Worm (Caenorhabditis elegans) whole organism, L1 larva: Measurements from ENCODE around the gene srh-116.

ENCODE experiments used
- F16B12.6 ChIP-seq: fragments of 150-350 bp; optimal IDR thresholded peaks from 2 replicates; lab custom pipeline; 2014; ENCODE audit warnings: missing biosample characterization, missing genetic modification characterization
- alr-1 ChIP-seq: fragments of 200-800 bp; sonication (Bioruptor generic); optimal IDR thresholded peaks from 2 replicates; lab custom pipeline; 2018; ENCODE audit warnings: borderline replicate concordance, mild to moderate bottlenecking, missing genetic modification characterization, missing compliant biosample characterization
- aly-2 ChIP-seq: fragments of 150-350 bp; optimal IDR thresholded peaks from 2 replicates; lab custom pipeline; 2014; ENCODE audit warnings: missing biosample characterization, missing genetic modification characterization
- ama-1 ChIP-seq: fragments of 150-350 bp; optimal IDR thresholded peaks from 2 replicates; lab custom pipeline; 2014
- ceh-63 ChIP-seq: fragments of 200-800 bp; sonication (Bioruptor generic); optimal IDR thresholded peaks from 2 replicates; lab custom pipeline; 2018; ENCODE audit warnings: mild to moderate bottlenecking, missing genetic modification characterization, missing compliant biosample characterization
- ceh-8 ChIP-seq: fragments of 200-800 bp; sonication (Bioruptor generic); optimal IDR thresholded peaks from 2 replicates; lab custom pipeline; 2018; ENCODE audit warnings: mild to moderate bottlenecking, missing genetic modification characterization, moderate library complexity, missing compliant biosample characterization
- ces-1 ChIP-seq: fragments of 150-350 bp; optimal IDR thresholded peaks from 2 replicates; lab custom pipeline; 2014; ENCODE audit warnings: missing biosample characterization, missing genetic modification reagents, missing genetic modification characterization
- dpl-1 ChIP-seq, 3 experiments: fragments of 150-350 bp in 2 of 3; sonication (generic microtip) in 1 of 3; optimal IDR thresholded peaks; 2 replicates each; lab custom pipeline; 2014 to 2017; ENCODE audit warnings: missing biosample characterization in 3 of 3, missing genetic modification characterization in 3 of 3, missing genetic modification reagents in 3 of 3
- efl-1 ChIP-seq, 4 experiments: fragments of 150-350 bp; optimal IDR thresholded peaks in 3 of 4; peaks in 1 of 4; 1 replicate in 1 of 4; 2 replicates in 3 of 4; lab custom pipeline; 2014; ENCODE audit warnings: missing biosample characterization in 2 of 4, missing genetic modification characterization in 2 of 4, missing genetic modification reagents in 2 of 4
- egl-13 ChIP-seq: sonication (generic microtip); optimal IDR thresholded peaks from 2 replicates; lab custom pipeline; 2016; ENCODE audit warnings: missing genotype, missing genetic modification reagents, missing genetic modification characterization, missing compliant biosample characterization
- elt-2 ChIP-seq: sonication (generic microtip); optimal IDR thresholded peaks from 2 replicates; lab custom pipeline; 2016; ENCODE audit warnings: missing genetic modification characterization, mild to moderate bottlenecking, inconsistent platforms, missing compliant biosample characterization, missing genetic modification reagents
- elt-3 ChIP-seq, 6 experiments: fragments of 150-350 bp in 1 of 6; sonication (generic microtip); optimal IDR thresholded peaks; 2 replicates each; lab custom pipeline; 2017 to 2018; ENCODE audit warnings: missing biosample characterization in 6 of 6, missing genetic modification characterization in 6 of 6, inconsistent platforms in 1 of 6
- fkh-10 ChIP-seq: sonication (generic microtip); optimal IDR thresholded peaks from 2 replicates; lab custom pipeline; 2017; ENCODE audit warnings: missing biosample characterization, missing genetic modification reagents, missing genetic modification characterization
- fkh-4 ChIP-seq: sonication (generic microtip); optimal IDR thresholded peaks from 2 replicates; lab custom pipeline; 2016; ENCODE audit warnings: missing compliant biosample characterization, missing genetic modification characterization, borderline replicate concordance
- fos-1 ChIP-seq: fragments of 150-350 bp; optimal IDR thresholded peaks from 2 replicates; lab custom pipeline; 2014; ENCODE audit warnings: missing biosample characterization, missing genetic modification characterization
- hlh-17 ChIP-seq: fragments of 200-800 bp; sonication (Bioruptor generic); optimal IDR thresholded peaks from 2 replicates; lab custom pipeline; 2018; ENCODE audit warnings: missing genetic modification characterization, mild to moderate bottlenecking, missing compliant biosample characterization, moderate library complexity, borderline replicate concordance
- hlh-4 ChIP-seq: sonication (generic microtip); optimal IDR thresholded peaks from 2 replicates; lab custom pipeline; 2016; ENCODE audit warnings: mild to moderate bottlenecking, missing genetic modification characterization, missing compliant biosample characterization
- hpl-2 ChIP-seq: fragments of 150-350 bp; optimal IDR thresholded peaks from 2 replicates; lab custom pipeline; 2014; ENCODE audit warnings: missing biosample characterization, missing genetic modification reagents, missing genetic modification characterization
- jun-1 ChIP-seq: fragments of 150-350 bp; optimal IDR thresholded peaks from 2 replicates; lab custom pipeline; 2014; ENCODE audit warnings: missing biosample characterization, missing genetic modification reagents, missing genetic modification characterization
- lin-13 ChIP-seq: fragments of 150-350 bp; optimal IDR thresholded peaks from 2 replicates; lab custom pipeline; 2014; ENCODE audit warnings: missing biosample characterization, missing genetic modification reagents, missing genetic modification characterization
- lin-15B ChIP-seq: fragments of 150-350 bp; sonication (generic microtip); optimal IDR thresholded peaks from 3 replicates; lab custom pipeline; 2014; ENCODE audit warnings: missing biosample characterization, missing genetic modification characterization
- lin-39 ChIP-seq: fragments of 150-350 bp; optimal IDR thresholded peaks from 2 replicates; lab custom pipeline; 2014; ENCODE audit warnings: missing biosample characterization, missing genetic modification reagents, missing genetic modification characterization
- nhr-28 ChIP-seq: fragments of 150-350 bp; optimal IDR thresholded peaks from 2 replicates; lab custom pipeline; 2014; ENCODE audit warnings: missing biosample characterization, missing genetic modification characterization
- nhr-47 ChIP-seq: sonication (generic microtip); optimal IDR thresholded peaks from 2 replicates; lab custom pipeline; 2016; ENCODE audit warnings: mild to moderate bottlenecking, missing genetic modification characterization, moderate library complexity, missing compliant biosample characterization
- nhr-76 ChIP-seq: sonication (generic microtip); optimal IDR thresholded peaks from 2 replicates; lab custom pipeline; 2017; ENCODE audit warnings: missing biosample characterization, missing genetic modification characterization
- nhr-84 ChIP-seq: sonication (generic microtip); optimal IDR thresholded peaks from 2 replicates; lab custom pipeline; 2017; ENCODE audit warnings: missing biosample characterization, missing genetic modification characterization
- nhr-90 ChIP-seq: sonication (generic microtip); optimal IDR thresholded peaks from 2 replicates; lab custom pipeline; 2016; ENCODE audit warnings: mild to moderate bottlenecking, missing genetic modification characterization, missing compliant biosample characterization; ENCODE audit not compliant: poor library complexity
- rnt-1 ChIP-seq: sonication (generic microtip); optimal IDR thresholded peaks from 2 replicates; lab custom pipeline; 2016; ENCODE audit warnings: mild to moderate bottlenecking, missing genetic modification characterization, moderate library complexity, missing compliant biosample characterization
- skn-1 ChIP-seq: fragments of 150-350 bp; optimal IDR thresholded peaks from 2 replicates; lab custom pipeline; 2014; ENCODE audit warnings: missing biosample characterization, missing genetic modification characterization
- snpc-4 ChIP-seq: fragments of 150-350 bp; optimal IDR thresholded peaks from 2 replicates; lab custom pipeline; 2014; ENCODE audit warnings: missing biosample characterization, missing genetic modification characterization
- sptf-1 ChIP-seq: fragments of 150-350 bp; optimal IDR thresholded peaks from 2 replicates; lab custom pipeline; 2014; ENCODE audit warnings: missing biosample characterization, missing genetic modification characterization
- tlp-1 ChIP-seq: fragments of 150-350 bp; optimal IDR thresholded peaks from 2 replicates; lab custom pipeline; 2014; ENCODE audit warnings: missing biosample characterization, missing genetic modification characterization
- unc-130 ChIP-seq: fragments of 150-350 bp; optimal IDR thresholded peaks from 2 replicates; lab custom pipeline; 2017; ENCODE audit warnings: missing biosample characterization, missing genetic modification characterization, inconsistent platforms
- unc-30 ChIP-seq: sonication (generic microtip); optimal IDR thresholded peaks from 2 replicates; lab custom pipeline; 2017; ENCODE audit warnings: missing biosample characterization, missing genetic modification characterization
- unc-98 ChIP-seq: fragments of 200-800 bp; sonication (Bioruptor generic); IDR thresholded peaks from 2 replicates; pipeline ENCODE4 v1.3.6; 2022; ENCODE audit warnings: missing genetic modification characterization, missing compliant biosample characterization
- ztf-4 ChIP-seq: fragments of 150-350 bp; optimal IDR thresholded peaks from 2 replicates; lab custom pipeline; 2014; ENCODE audit warnings: missing biosample characterization, missing genetic modification characterization

The srh-116 gene

ce11 chrV:17232403-17232802, 22.5 kb downstream of the srh-116 start:
- TF ChIP-seq ceh-8 (GFP tag; lab: Kevin White, UChicago): no peak
- TF ChIP-seq hlh-4: no peak
- TF ChIP-seq alr-1 (tag; lab: Kevin White, UChicago): no peak
- no peak for TF ChIP-seq unc-30 (tag; lab: Kevin White, UChicago)
- TF ChIP-seq lin-13 (GFP tag; lab: Kevin White, UChicago): no peak
- no peak for TF ChIP-seq ztf-4
- TF ChIP-seq rnt-1 (tag; lab: Kevin White, UChicago): no peak
- TF ChIP-seq nhr-76 (tag; lab: Kevin White, UChicago): no peak

ce11 chrV:17226119-17226518, 28.8 kb downstream of the srh-116 start, which contains the start of gene srh-112:
Gene srh-112, minus strand, starts transcription at chrV:17226219.
- TF ChIP-seq fos-1 (tag; lab: Kevin White, UChicago) (no peak), dpl-1 (GFP tag; optimal IDR thresholded peaks at IDR 0.05; lab: Kevin White, UChicago) (no peak), lin-39 (no peak), F16B12.6 (no peak), elt-2 (no peak)

ce11 chrV:17225389-17225788, 29.5 kb downstream of the srh-116 start, which contains the start of gene scl-25:
Gene scl-25, plus strand, starts transcription at chrV:17225689.
- TF ChIP-seq efl-1 (optimal IDR thresholded peaks at IDR 0.05; lab: Kevin White, UChicago) (no peak), efl-1 (GFP tag; optimal IDR thresholded peaks at IDR 0.05 in 1 of 2; lab: Kevin White, UChicago) (peak in 1 of 2 experiments; percentile 68), ama-1 (lab: Kevin White, UChicago) (no peak), fkh-10 (no peak), aly-2 (tag; lab: Kevin White, UChicago) (no peak)

ce11 chrV:17223305-17223704, 31.6 kb downstream of the srh-116 start, which contains the start of gene srh-252:
Gene srh-252, minus strand, starts transcription at chrV:17223405.
- no peak for TF ChIP-seq jun-1 (tag; lab: Kevin White, UChicago)

- TF ChIP-seq skn-1 (no peak), egl-13 (tag; lab: Kevin White, UChicago) (no peak), lin-39 (no peak), sptf-1 (tag; lab: Kevin White, UChicago) (no peak)
- TF ChIP-seq, all 84 proteins: peak for 0
These were observed 34.6 kb downstream of the srh-116 start, which contains the start of gene srh-109 for ce11 chrV:17220345-17220744. Gene srh-109, minus strand, starts transcription at chrV:17220445.

ce11 chrV:17217690-17218089, 37.2 kb downstream of the srh-116 start, which contains the start of gene srbc-62:
Gene srbc-62, plus strand, starts transcription at chrV:17217990.
- no peak for TF ChIP-seq rnt-1 (tag; lab: Kevin White, UChicago)
- no peak for TF ChIP-seq nhr-90 (tag; lab: Kevin White, UChicago)
- TF ChIP-seq unc-130 (tag; lab: Kevin White, UChicago): no peak
- TF ChIP-seq nhr-28 (tag; lab: Kevin White, UChicago): no peak
- TF ChIP-seq dpl-1 (GFP tag; optimal IDR thresholded peaks at IDR 0.05; lab: Kevin White, UChicago): no peak
- no peak for TF ChIP-seq fos-1 (tag; lab: Kevin White, UChicago)
- TF ChIP-seq unc-98 (GFP tag; lab: Robert Waterston, UW): no peak
- TF ChIP-seq ceh-63 (GFP tag; lab: Kevin White, UChicago): no peak
- no peak for TF ChIP-seq fkh-4 (tag; lab: Kevin White, UChicago)
- no peak for TF ChIP-seq tlp-1 (tag; lab: Kevin White, UChicago)
- TF ChIP-seq nhr-84: no peak
- TF ChIP-seq alr-1 (tag; lab: Kevin White, UChicago): no peak
- no peak for TF ChIP-seq ces-1
- no peak for TF ChIP-seq hpl-2
- TF ChIP-seq lin-13 (GFP tag; lab: Kevin White, UChicago): no peak
- no peak for TF ChIP-seq elt-3 (tag; optimal IDR thresholded peaks at IDR 0.05; lab: Kevin White, UChicago)
- TF ChIP-seq hlh-17: no peak
- no peak for TF ChIP-seq snpc-4 (tag; lab: Kevin White, UChicago)
- no peak for TF ChIP-seq lin-15B (tag; lab: Kevin White, UChicago)
- TF ChIP-seq nhr-47 (tag; lab: Kevin White, UChicago): no peak
